Fruit fly (Drosophila melanogaster) whole organism, embryonic: Measurements from ENCODE around the gene Klp68D.

Source experiments
- Bdp1 ChIP-seq: fragments of 200-800 bp; sonication (Bioruptor generic); optimal IDR thresholded peaks from 3 replicates; lab custom pipeline; 2016; ENCODE audit warnings: missing biosample characterization, missing genetic modification characterization
- Bteb2 ChIP-seq: fragments of 200-800 bp; sonication (Bioruptor generic); optimal IDR thresholded peaks from 2 replicates; lab custom pipeline; 2016; ENCODE audit warnings: missing biosample characterization, missing genetic modification characterization
- CG10431 ChIP-seq: fragments of 200-800 bp; sonication (Bioruptor generic); optimal IDR thresholded peaks from 3 replicates; lab custom pipeline; 2018; ENCODE audit warnings: missing biosample characterization, mild to moderate bottlenecking, missing genetic modification characterization
- CG12219 ChIP-seq: fragments of 200-800 bp; sonication (Bioruptor generic); optimal IDR thresholded peaks from 3 replicates; lab custom pipeline; 2018; ENCODE audit warnings: missing biosample characterization, mild to moderate bottlenecking, missing genetic modification characterization
- CG13123 ChIP-seq: fragments of 200-800 bp; sonication (Bioruptor generic); optimal IDR thresholded peaks from 2 replicates; lab custom pipeline; 2016; ENCODE audit warnings: missing biosample characterization, missing genetic modification characterization
- CG13287 ChIP-seq: fragments of 200-800 bp; sonication (Bioruptor generic); IDR thresholded peaks from 2 replicates; pipeline ENCODE4 v1.3.6; 2022; ENCODE audit warnings: missing biosample characterization, missing genetic modification characterization; ENCODE audit not compliant: partially characterized antibody
- CG14667 ChIP-seq: fragments of 200-800 bp; sonication (Bioruptor generic); IDR thresholded peaks from 2 replicates; pipeline ENCODE4 v1.3.6; 2022; ENCODE audit warnings: missing biosample characterization, missing genetic modification characterization
- CG15011 ChIP-seq: fragments of 200-800 bp; sonication (Bioruptor generic); optimal IDR thresholded peaks from 3 replicates; lab custom pipeline; 2018; ENCODE audit warnings: missing biosample characterization, mild to moderate bottlenecking, missing genetic modification characterization
- CG17568 ChIP-seq: fragments of 200-800 bp; sonication (Bioruptor generic); optimal IDR thresholded peaks from 2 replicates; lab custom pipeline; 2018; ENCODE audit warnings: missing biosample characterization, mild to moderate bottlenecking, missing genetic modification characterization, moderate library complexity
- CG3281 ChIP-seq: fragments of 200-800 bp; sonication (Bioruptor generic); optimal IDR thresholded peaks from 3 replicates; lab custom pipeline; 2017; ENCODE audit warnings: missing biosample characterization, mild to moderate bottlenecking, missing genetic modification characterization
- CG34224 ChIP-seq: fragments of 200-800 bp; sonication (Bioruptor generic); IDR thresholded peaks from 3 replicates; pipeline ENCODE4 v1.3.6; 2022; ENCODE audit warnings: missing biosample characterization, missing genetic modification characterization; ENCODE audit not compliant: partially characterized antibody
- CG4820 ChIP-seq: fragments of 200-800 bp; sonication (Bioruptor generic); optimal IDR thresholded peaks from 3 replicates; lab custom pipeline; 2016; ENCODE audit warnings: missing biosample characterization, missing genetic modification characterization
- CG5180 ChIP-seq: fragments of 200-800 bp; sonication (Bioruptor generic); optimal IDR thresholded peaks from 3 replicates; lab custom pipeline; 2017; ENCODE audit warnings: missing biosample characterization, missing genetic modification characterization, mild to moderate bottlenecking, moderate library complexity, missing genetic modification reagents
- CG5245 ChIP-seq: fragments of 200-800 bp; sonication (Bioruptor generic); optimal IDR thresholded peaks from 3 replicates; lab custom pipeline; 2016; ENCODE audit warnings: missing biosample characterization, missing genetic modification characterization
- CG5953 ChIP-seq: fragments of 200-800 bp; sonication (Bioruptor generic); IDR thresholded peaks from 2 replicates; pipeline ENCODE4 v1.3.6; 2022; ENCODE audit warnings: missing biosample characterization, missing genetic modification characterization
- CG6683 ChIP-seq: fragments of 200-800 bp; sonication (Bioruptor generic); optimal IDR thresholded peaks from 2 replicates; lab custom pipeline; 2017; ENCODE audit warnings: missing biosample characterization, mild to moderate bottlenecking, missing genetic modification characterization, missing genetic modification reagents
- CG8478 ChIP-seq: fragments of >200 bp; optimal IDR thresholded peaks from 2 replicates; lab custom pipeline; 2018
- Ets97D ChIP-seq: fragments of 200-800 bp; sonication (Bioruptor generic); optimal IDR thresholded peaks from 3 replicates; lab custom pipeline; 2016; ENCODE audit warnings: missing biosample characterization, missing genetic modification characterization
- GATAe ChIP-seq: fragments of 200-800 bp; sonication (Bioruptor generic); conservative IDR thresholded peaks from 2 replicates; pipeline ENCODE4 v1.3.6; 2022; ENCODE audit warnings: missing biosample characterization, missing genetic modification characterization
- HLH4C ChIP-seq: fragments of 200-800 bp; sonication (Bioruptor generic); IDR thresholded peaks from 3 replicates; pipeline ENCODE4 v1.3.6; 2022; ENCODE audit warnings: missing biosample characterization, missing genetic modification characterization; ENCODE audit not compliant: partially characterized antibody
- Hand ChIP-seq: fragments of 200-800 bp; sonication (Bioruptor generic); optimal IDR thresholded peaks from 2 replicates; lab custom pipeline; 2017; ENCODE audit warnings: mild to moderate bottlenecking, missing biosample characterization, missing genetic modification reagents, missing genetic modification characterization
- HmgZ ChIP-seq: fragments of 200-800 bp; sonication (Bioruptor generic); optimal IDR thresholded peaks from 2 replicates; lab custom pipeline; 2018; ENCODE audit warnings: missing biosample characterization, mild to moderate bottlenecking, missing genetic modification characterization
- Neu2 ChIP-seq: fragments of 200-800 bp; sonication (Bioruptor generic); optimal IDR thresholded peaks from 3 replicates; lab custom pipeline; 2016; ENCODE audit warnings: missing biosample characterization, missing genetic modification characterization, borderline replicate concordance
- Nf-YB ChIP-seq: fragments of 200-800 bp; sonication (Bioruptor generic); optimal IDR thresholded peaks from 3 replicates; lab custom pipeline; 2019; ENCODE audit warnings: missing biosample characterization, mild to moderate bottlenecking, missing genetic modification characterization, moderate library complexity
- Opbp ChIP-seq: fragments of 200-800 bp; sonication (Bioruptor generic); IDR thresholded peaks from 3 replicates; pipeline ENCODE4 v1.3.6; 2022; ENCODE audit warnings: missing biosample characterization, missing genetic modification characterization; ENCODE audit not compliant: partially characterized antibody
- Scr ChIP-seq: fragments of 200-800 bp; sonication (Bioruptor generic); IDR thresholded peaks from 2 replicates; pipeline ENCODE4 v1.3.6; 2022; ENCODE audit warnings: missing biosample characterization, missing genetic modification characterization; ENCODE audit not compliant: partially characterized antibody
- bab2 ChIP-seq: fragments of 200-800 bp; sonication (Bioruptor generic); optimal IDR thresholded peaks from 2 replicates; lab custom pipeline; 2016; ENCODE audit warnings: missing biosample characterization, missing genetic modification characterization
- bcd ChIP-seq: fragments of 200-800 bp; sonication (Bioruptor generic); optimal IDR thresholded peaks from 2 replicates; lab custom pipeline; 2017; ENCODE audit warnings: missing biosample characterization, mild to moderate bottlenecking, missing genetic modification characterization
- cas ChIP-seq: fragments of 200-800 bp; sonication (Bioruptor generic); IDR thresholded peaks from 2 replicates; pipeline ENCODE4 v1.3.6; 2022; ENCODE audit warnings: missing biosample characterization, missing genetic modification characterization
- chinmo ChIP-seq: fragments of 200-800 bp; sonication (Bioruptor generic); IDR thresholded peaks from 4 replicates; pipeline ENCODE4 v1.3.6; 2022; ENCODE audit warnings: missing biosample characterization, missing genetic modification characterization; ENCODE audit not compliant: partially characterized antibody
- en ChIP-seq: fragments of 200-800 bp; sonication (Bioruptor generic); optimal IDR thresholded peaks from 2 replicates; lab custom pipeline; 2016; ENCODE audit warnings: missing biosample characterization, missing genetic modification characterization
- fd3F ChIP-seq: fragments of 200-800 bp; sonication (Bioruptor generic); optimal IDR thresholded peaks from 2 replicates; lab custom pipeline; 2018; ENCODE audit warnings: missing biosample characterization, mild to moderate bottlenecking, missing genetic modification characterization, moderate library complexity
- grn ChIP-seq: fragments of 200-800 bp; sonication (Bioruptor generic); optimal IDR thresholded peaks from 3 replicates; lab custom pipeline; 2017; ENCODE audit warnings: missing biosample characterization, missing genetic modification characterization
- gsb-n ChIP-seq: fragments of 200-800 bp; sonication (Bioruptor generic); optimal IDR thresholded peaks from 3 replicates; lab custom pipeline; 2018; ENCODE audit warnings: missing biosample characterization, mild to moderate bottlenecking, missing genetic modification characterization
- jumu ChIP-seq: fragments of 200-800 bp; sonication (Bioruptor generic); optimal IDR thresholded peaks from 3 replicates; lab custom pipeline; 2016; ENCODE audit warnings: missing biosample characterization, missing genetic modification characterization
- mirr ChIP-seq: fragments of 200-800 bp; sonication (Bioruptor generic); optimal IDR thresholded peaks from 3 replicates; lab custom pipeline; 2018; ENCODE audit warnings: missing biosample characterization, mild to moderate bottlenecking, missing genetic modification characterization
- sim ChIP-seq: fragments of 200-800 bp; sonication (Bioruptor generic); IDR thresholded peaks from 2 replicates; pipeline ENCODE4 v1.3.6; 2022; ENCODE audit warnings: missing biosample characterization, missing genetic modification characterization
- sob ChIP-seq: fragments of 200-800 bp; sonication (Bioruptor generic); IDR thresholded peaks from 2 replicates; pipeline ENCODE4 v1.3.6; 2022; ENCODE audit warnings: missing biosample characterization, missing genetic modification characterization
- ttk ChIP-seq: fragments of 200-800 bp; sonication (Bioruptor generic); IDR thresholded peaks from 2 replicates; pipeline ENCODE4 v2.1.2; 2022; ENCODE audit warnings: missing biosample characterization, missing genetic modification characterization
- twi ChIP-seq: fragments of 200-800 bp; optimal IDR thresholded peaks from 2 replicates; lab custom pipeline; 2019; ENCODE audit warnings: missing biosample characterization, mild to moderate bottlenecking, missing genetic modification characterization, moderate library complexity
- wek ChIP-seq: fragments of 200-800 bp; sonication (Bioruptor generic); optimal IDR thresholded peaks from 3 replicates; lab custom pipeline; 2018; ENCODE audit warnings: missing biosample characterization, mild to moderate bottlenecking, missing genetic modification characterization, moderate library complexity
- zfh2 ChIP-seq: fragments of 200-800 bp; sonication (Bioruptor generic); optimal IDR thresholded peaks from 2 replicates; lab custom pipeline; 2016; ENCODE audit warnings: missing biosample characterization, missing genetic modification characterization

The Klp68D gene

dm6 chr3L:11772608-11773017 is 22.8 kb upstream of the Klp68D start (continued):
- TF ChIP-seq Nf-YB (GFP tag; lab: Kevin White, UChicago) (peak; percentile 65), sim (no peak), CG34224 (0 out of 3 replicates have a peak, but pooled peaks have one; percentile 13), zfh2 (GFP tag; lab: Kevin White, UChicago) (no peak), GATAe (GFP tag; lab: Robert Waterston, UW) (peak; percentile 98), HmgZ (peak; percentile 64), en (GFP tag; lab: Kevin White, UChicago) (no peak), CG8478 (lab: Kevin White, UChicago) (no peak), Hand (GFP tag; lab: Kevin White, UChicago) (no peak), CG4820 (GFP tag; lab: Kevin White, UChicago) (no peak), twi (tag; lab: Kevin White, UChicago) (no peak), CG5180 (GFP tag; lab: Kevin White, UChicago) (no peak), jumu (GFP tag; lab: Kevin White, UChicago) (no peak), CG13287 (GFP tag; lab: Robert Waterston, UW) (peak; percentile 16; the same call in 1 of the 2 replicates), CG13123 (GFP tag; lab: Kevin White, UChicago) (no peak), CG14667 (no peak), wek (GFP tag; lab: Kevin White, UChicago) (peak; percentile 10)

dm6 chr3L:11773796-11774195 is 21.6 kb upstream of the Klp68D start:
- TF ChIP-seq Bdp1 (GFP tag; lab: Kevin White, UChicago), result peak; percentile 31
- TF ChIP-seq chinmo (GFP tag; lab: Robert Waterston, UW), result 0 out of 4 replicates have a peak, but pooled peaks have one; percentile 20
- no peak for TF ChIP-seq CG10431 (GFP tag; lab: Kevin White, UChicago)
- TF ChIP-seq CG17568, result no peak
- TF ChIP-seq HLH4C, result no peak
- TF ChIP-seq grn (GFP tag; lab: Kevin White, UChicago), result peak; percentile 16
- no peak for TF ChIP-seq sob (GFP tag; lab: Robert Waterston, UW)
- TF ChIP-seq CG12219 (GFP tag; lab: Kevin White, UChicago), result no peak
- no peak for TF ChIP-seq Neu2

dm6 chr3L:11774401-11774800 is 21.0 kb upstream of the Klp68D start, which contains the start of gene Tim13:
Tim13 (minus strand) TSS chr3L:11774501.
- TF ChIP-seq CG6683 (no peak), CG12219 (GFP tag; lab: Kevin White, UChicago) (no peak), CG15011 (GFP tag; lab: Kevin White, UChicago) (no peak), ttk (GFP tag; lab: Robert Waterston, UW) (no peak), Scr (GFP tag; lab: Robert Waterston, UW) (no peak), gsb-n (tag; lab: Kevin White, UChicago) (no peak), CG5953 (no peak), fd3F (no peak), bab2 (GFP tag; lab: Kevin White, UChicago) (no peak), mirr (no peak), Ets97D (GFP tag; lab: Kevin White, UChicago) (no peak), CG5245 (no peak), cas (GFP tag; lab: Robert Waterston, UW) (no peak), CG3281 (GFP tag; lab: Kevin White, UChicago) (no peak), Opbp (GFP tag; lab: Robert Waterston, UW) (no peak), bcd (no peak), Bteb2 (GFP tag; lab: Kevin White, UChicago) (no peak)
